Fruit fly (Drosophila melanogaster): Measurements from ENCODE around the gene CG43725.

- TF ChIP-seq bab2 (GFP tag; optimal IDR thresholded peaks at IDR 0.05) (peak; percentile 34), slp2 (GFP tag; optimal IDR thresholded peaks at IDR 0.05) (no peak), CG31441 (GFP tag; IDR thresholded peaks at IDR 0.05) (no peak), CG8478 (optimal IDR thresholded peaks at IDR 0.05) (no peak), vnd (GFP tag; IDR thresholded peaks at IDR 0.05; ENCODE audit: partially characterized antibody) (no peak), pan (optimal IDR thresholded peaks at IDR 0.05) (no peak), pan (GFP tag; optimal IDR thresholded peaks at IDR 0.05 in 1 of 2, IDR thresholded peaks at IDR 0.05 in 1 of 2) (peak in 1 of 2 experiments; percentile 72), CoRest (tag; optimal IDR thresholded peaks at IDR 0.05) (peak; percentile 81), CG14965 (GFP tag; optimal IDR thresholded peaks at IDR 0.05; ENCODE audit: borderline replicate concordance) (no peak), CG6689 (GFP tag; IDR thresholded peaks at IDR 0.05) (peak; percentile 74), CG12155 (GFP tag; optimal IDR thresholded peaks at IDR 0.05) (peak; percentile 36), CG11504 (tag; optimal IDR thresholded peaks at IDR 0.05) (no peak)
These were observed 37.8 kb downstream of the CG43725 start, which contains the start of gene Idua for dm6 chr2L:11113011-11113528.
